Fruit fly (Drosophila melanogaster) whole organism, wandering third instar larva: ENCODE data around the gene wol.

Experiments used
- Abd-B ChIP-seq: fragments of >200 bp; optimal IDR thresholded peaks from 2 replicates; lab custom pipeline; 2017; ENCODE audit warnings: missing biosample characterization, missing genetic modification characterization
- CG32264 ChIP-seq: fragments of 200-800 bp; sonication (Bioruptor generic); optimal IDR thresholded peaks from 2 replicates; lab custom pipeline; 2016; ENCODE audit warnings: missing biosample characterization, missing genetic modification characterization
- CG9705 ChIP-seq: fragments of 200-800 bp; sonication (Bioruptor generic); optimal IDR thresholded peaks from 2 replicates; lab custom pipeline; 2018; ENCODE audit warnings: missing biosample characterization, mild to moderate bottlenecking, missing genetic modification characterization
- CrebA ChIP-seq: fragments of 200-800 bp; sonication (Bioruptor generic); optimal IDR thresholded peaks from 2 replicates; lab custom pipeline; 2016; ENCODE audit warnings: missing biosample characterization, mild to moderate bottlenecking, missing genetic modification characterization, borderline replicate concordance
- Dfd ChIP-seq: fragments of >200 bp; optimal IDR thresholded peaks from 2 replicates; lab custom pipeline; 2017; ENCODE audit warnings: missing biosample characterization, missing genetic modification characterization
- Dif ChIP-seq: fragments of 200-275, 200-300 bp; sonication (Bioruptor generic); optimal IDR thresholded peaks from 2 replicates; lab custom pipeline; 2018; ENCODE audit warnings: missing biosample characterization, missing genetic modification characterization; ENCODE audit not compliant: partially characterized antibody
- GATAd ChIP-seq: sonication (Bioruptor generic); optimal IDR thresholded peaks from 2 replicates; lab custom pipeline; 2016; ENCODE audit warnings: missing biosample characterization, missing genetic modification characterization
- HLH106 ChIP-seq: fragments of 200-800 bp; optimal IDR thresholded peaks from 3 replicates; lab custom pipeline; 2019; ENCODE audit warnings: missing biosample characterization, mild to moderate bottlenecking, missing genetic modification characterization, moderate library complexity
- Hnf4 ChIP-seq: fragments of 200-800 bp; sonication (Bioruptor generic); optimal IDR thresholded peaks from 2 replicates; lab custom pipeline; 2016; ENCODE audit warnings: missing biosample characterization, mild to moderate bottlenecking, missing genetic modification characterization
- Hr78 ChIP-seq: fragments of >200 bp; optimal IDR thresholded peaks from 2 replicates; lab custom pipeline; 2017; ENCODE audit warnings: missing biosample characterization, missing genetic modification characterization
- Hr83 ChIP-seq: fragments of 200-300 bp; sonication (Bioruptor generic); optimal IDR thresholded peaks from 2 replicates; lab custom pipeline; 2016; ENCODE audit warnings: missing biosample characterization, mild to moderate bottlenecking, missing genetic modification characterization, moderate library complexity; ENCODE audit not compliant: poor library complexity, severe bottlenecking
- Jra ChIP-seq: sonication (Bioruptor generic); optimal IDR thresholded peaks from 2 replicates; lab custom pipeline; 2016; ENCODE audit warnings: missing biosample characterization, missing genetic modification characterization
- Mio ChIP-seq: sonication (Bioruptor generic); optimal IDR thresholded peaks from 2 replicates; lab custom pipeline; 2016; ENCODE audit warnings: missing biosample characterization, missing genetic modification characterization
- Myc ChIP-seq: fragments of >200 bp; optimal IDR thresholded peaks from 2 replicates; lab custom pipeline; 2017
- N ChIP-seq: fragments of >200 bp; optimal IDR thresholded peaks from 2 replicates; lab custom pipeline; 2018; ENCODE audit warnings: missing biosample characterization, missing external identifiers, missing genetic modification characterization
- OdsH ChIP-seq: fragments of 200-800 bp; sonication (Bioruptor generic); optimal IDR thresholded peaks from 2 replicates; lab custom pipeline; 2016; ENCODE audit warnings: missing biosample characterization, mild to moderate bottlenecking, missing genetic modification characterization
- Rel ChIP-seq, 2 experiments: fragments of 200-800 bp; sonication (Bioruptor generic) in 1 of 2; optimal IDR thresholded peaks; 2 replicates in 1 of 2; 3 replicates in 1 of 2; lab custom pipeline; 2016 to 2019; ENCODE audit warnings: mild to moderate bottlenecking in 2 of 2, missing biosample characterization in 2 of 2, missing genetic modification characterization in 2 of 2, moderate library complexity in 1 of 2
- Sp1 ChIP-seq: fragments of 200-800 bp; sonication (Bioruptor generic); optimal IDR thresholded peaks from 3 replicates; lab custom pipeline; 2019; ENCODE audit warnings: missing biosample characterization, mild to moderate bottlenecking, missing genetic modification characterization, moderate library complexity
- Vsx2 ChIP-seq: fragments of 200-300, 225-300 bp; sonication (Bioruptor generic); optimal IDR thresholded peaks from 2 replicates; lab custom pipeline; 2018; ENCODE audit warnings: missing biosample characterization, missing genetic modification characterization; ENCODE audit not compliant: partially characterized antibody
- br ChIP-seq: fragments of 200-800 bp; sonication (Bioruptor generic); optimal IDR thresholded peaks from 2 replicates; lab custom pipeline; 2016; ENCODE audit warnings: missing biosample characterization, missing genetic modification characterization
- brk ChIP-seq: fragments of 200-800 bp; sonication (Bioruptor generic); optimal IDR thresholded peaks from 2 replicates; lab custom pipeline; 2016; ENCODE audit warnings: missing biosample characterization, mild to moderate bottlenecking, missing genetic modification characterization
- dl ChIP-seq, 2 experiments: fragments of 175-275, 200-275 bp in 1 of 2; fragments of 200-275 bp in 1 of 2; sonication (Bioruptor generic); optimal IDR thresholded peaks; lab custom pipeline; 2018; ENCODE audit warnings: mild to moderate bottlenecking in 2 of 2, missing biosample characterization in 2 of 2, missing genetic modification characterization in 2 of 2, moderate library complexity in 2 of 2; ENCODE audit not compliant: partially characterized antibody in 2 of 2, insufficient read depth in 1 of 2
- dmrt93B ChIP-seq: fragments of 200-800 bp; sonication (Bioruptor generic); optimal IDR thresholded peaks from 2 replicates; lab custom pipeline; 2018; ENCODE audit warnings: missing biosample characterization, mild to moderate bottlenecking, missing genetic modification characterization
- dsf ChIP-seq: sonication (Bioruptor generic); optimal IDR thresholded peaks from 2 replicates; lab custom pipeline; 2016; ENCODE audit warnings: missing biosample characterization, missing genetic modification characterization, borderline replicate concordance
- ey ChIP-seq: fragments of 200-800 bp; sonication (Bioruptor generic); optimal IDR thresholded peaks from 2 replicates; lab custom pipeline; 2016; ENCODE audit warnings: missing biosample characterization, missing genetic modification characterization
- foxo ChIP-seq, 2 experiments: fragments of 200-800 bp; sonication (Bioruptor generic); optimal IDR thresholded peaks; 2 replicates in 1 of 2; 3 replicates in 1 of 2; lab custom pipeline; 2016 to 2017; ENCODE audit warnings: missing biosample characterization in 2 of 2, missing genetic modification characterization in 2 of 2
- fru ChIP-seq: fragments of 200-800 bp; sonication (Bioruptor generic); optimal IDR thresholded peaks from 3 replicates; lab custom pipeline; 2016; ENCODE audit warnings: missing biosample characterization, mild to moderate bottlenecking, missing genetic modification characterization
- h ChIP-seq: fragments of 200-800 bp; sonication (Bioruptor generic); optimal IDR thresholded peaks from 3 replicates; lab custom pipeline; 2016; ENCODE audit warnings: missing biosample characterization, mild to moderate bottlenecking, missing genetic modification characterization
- lola ChIP-seq: fragments of >200 bp; optimal IDR thresholded peaks from 2 replicates; lab custom pipeline; 2017; ENCODE audit warnings: missing biosample characterization, missing genetic modification characterization
- pan ChIP-seq: fragments of >200 bp; optimal IDR thresholded peaks from 2 replicates; lab custom pipeline; 2017
- psq ChIP-seq: fragments of 200-800 bp; sonication (Bioruptor generic); optimal IDR thresholded peaks from 3 replicates; lab custom pipeline; 2017; ENCODE audit warnings: missing biosample characterization, mild to moderate bottlenecking, missing genetic modification characterization, moderate library complexity
- rgr ChIP-seq: fragments of 200-800 bp; sonication (Bioruptor generic); optimal IDR thresholded peaks from 3 replicates; lab custom pipeline; 2016; ENCODE audit warnings: missing biosample characterization, mild to moderate bottlenecking, missing genetic modification characterization
- sage ChIP-seq: fragments of 200-800 bp; sonication (Bioruptor generic); optimal IDR thresholded peaks from 2 replicates; lab custom pipeline; 2016; ENCODE audit warnings: missing biosample characterization, mild to moderate bottlenecking, missing genetic modification characterization
- sv ChIP-seq: fragments of 200-800 bp; sonication (Bioruptor generic); optimal IDR thresholded peaks from 3 replicates; lab custom pipeline; 2016; ENCODE audit warnings: missing biosample characterization, missing genetic modification characterization
- tai ChIP-seq: sonication (Bioruptor generic); optimal IDR thresholded peaks from 2 replicates; lab custom pipeline; 2016; ENCODE audit warnings: missing biosample characterization, missing genetic modification characterization
- usp ChIP-seq: fragments of >200 bp; optimal IDR thresholded peaks from 2 replicates; lab custom pipeline; 2017; ENCODE audit warnings: missing biosample characterization, missing genetic modification characterization
- woc ChIP-seq: sonication (Bioruptor generic); optimal IDR thresholded peaks from 2 replicates; lab custom pipeline; 2016; ENCODE audit warnings: missing biosample characterization, mild to moderate bottlenecking, missing genetic modification characterization

The wol gene

dm6 chr2L:8270916-8271315 is 31.9 kb downstream of the wol start:
- TF ChIP-seq lola (no peak), OdsH (GFP tag; lab: Kevin White, UChicago) (peak; percentile 0), ey (GFP tag; lab: Kevin White, UChicago) (peak; percentile 16), HLH106 (tag; lab: Kevin White, UChicago) (no peak), h (GFP tag; lab: Kevin White, UChicago) (peak; percentile 16), fru (GFP tag; lab: Kevin White, UChicago) (peak; percentile 11), foxo (GFP tag; optimal IDR thresholded peaks at IDR 0.05; lab: Kevin White, UChicago) (peak in 1 of 2 experiments; percentile 35), br (GFP tag; lab: Kevin White, UChicago) (peak; percentile 33), dsf (GFP tag; lab: Kevin White, UChicago) (no peak), Abd-B (no peak), GATAd (GFP tag; lab: Kevin White, UChicago) (no peak), rgr (peak; percentile 6), psq (GFP tag; lab: Kevin White, UChicago) (peak; percentile 1)

- TF ChIP-seq sage (GFP tag; lab: Kevin White, UChicago) (no peak), usp (GFP tag; lab: Kevin White, UChicago) (no peak), Dfd (no peak), Vsx2 (GFP tag; lab: Kevin White, UChicago) (no peak), Sp1 (GFP tag; lab: Kevin White, UChicago) (no peak), Hr83 (no peak), rgr (no peak), Abd-B (no peak), CG9705 (GFP tag; lab: Kevin White, UChicago) (no peak), br (GFP tag; lab: Kevin White, UChicago) (no peak), Hr78 (GFP tag; lab: Kevin White, UChicago) (no peak), sv (GFP tag; lab: Kevin White, UChicago) (no peak), Myc (lab: Kevin White, UChicago) (no peak), fru (GFP tag; lab: Kevin White, UChicago) (no peak)
Observed at dm6 chr2L:8268679-8269078, 34.1 kb downstream of the wol start.

DNA sequence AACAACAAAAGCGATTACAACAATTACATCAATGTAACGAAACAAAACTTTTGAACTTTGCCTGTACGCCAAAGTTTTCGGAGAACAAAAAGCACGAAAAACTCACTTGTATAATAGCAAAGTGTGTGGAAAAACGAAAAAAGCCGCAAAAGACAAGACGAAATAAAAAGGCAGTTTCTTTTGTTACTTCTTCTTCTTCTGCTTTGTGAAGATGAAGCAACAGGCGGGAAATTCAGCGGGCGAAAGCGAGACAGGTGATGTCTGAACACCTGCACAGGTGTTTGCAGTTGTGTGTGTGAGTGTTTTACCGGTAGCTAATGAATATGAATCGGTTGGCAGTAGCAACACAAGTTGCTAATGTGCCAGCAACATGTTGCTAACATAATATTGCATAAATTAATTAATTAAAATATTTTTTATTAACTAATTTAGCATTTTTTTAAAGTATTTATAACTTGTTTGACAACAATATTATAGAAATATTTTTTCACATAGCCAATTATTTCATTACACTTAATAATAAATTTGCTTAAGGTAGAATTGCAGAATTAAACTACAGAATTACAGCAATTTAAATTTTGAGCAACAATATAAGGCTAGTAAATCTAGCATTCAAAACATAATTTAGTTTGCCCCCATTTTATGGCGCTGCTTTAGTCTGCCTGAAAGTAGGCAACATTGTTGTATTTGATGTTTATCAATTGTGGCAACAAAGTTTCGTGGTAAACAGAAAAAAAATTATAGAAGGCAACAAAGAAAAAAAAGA is 35.9 kb downstream of the wol start:
- TF ChIP-seq br (GFP tag; lab: Kevin White, UChicago): no peak
- no peak for TF ChIP-seq Hnf4 (GFP tag; lab: Kevin White, UChicago)
- no peak for TF ChIP-seq ey (GFP tag; lab: Kevin White, UChicago)
- TF ChIP-seq dsf (GFP tag; lab: Kevin White, UChicago): no peak
- no peak for TF ChIP-seq Abd-B
- TF ChIP-seq foxo (GFP tag; optimal IDR thresholded peaks at IDR 0.05; lab: Kevin White, UChicago): no peak
- no peak for TF ChIP-seq dmrt93B (GFP tag; lab: Kevin White, UChicago)
- no peak for TF ChIP-seq Jra
- no peak for TF ChIP-seq dl (GFP tag; optimal IDR thresholded peaks at IDR 0.05; lab: Kevin White, UChicago; ENCODE audit: insufficient read depth in 1 of 2, partially characterized antibody in 2 of 2)
- no peak for TF ChIP-seq Vsx2 (GFP tag; lab: Kevin White, UChicago)
- TF ChIP-seq Dfd: no peak
- no peak for TF ChIP-seq usp (GFP tag; lab: Kevin White, UChicago)
- no peak for TF ChIP-seq CG9705 (GFP tag; lab: Kevin White, UChicago)
- TF ChIP-seq tai (GFP tag; lab: Kevin White, UChicago): no peak

DNA sequence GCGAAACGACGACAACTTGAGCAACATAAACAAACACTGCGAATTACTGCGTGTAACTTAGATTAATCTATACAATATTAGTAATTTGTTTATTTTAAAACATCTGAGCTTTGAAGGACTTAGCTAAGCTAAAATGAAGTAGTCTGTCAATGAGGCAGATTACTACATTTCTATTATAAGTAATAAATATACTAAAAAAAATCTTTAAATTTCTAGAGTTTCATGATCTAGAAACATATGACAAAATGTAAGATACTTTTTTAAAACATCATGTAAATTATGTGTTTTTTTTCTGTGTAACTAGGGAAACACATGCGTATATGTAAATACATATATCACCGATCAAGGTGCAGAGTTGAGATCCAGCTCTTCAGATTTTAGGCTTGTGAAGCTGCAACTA is 36.6 kb downstream of the wol start:
- TF ChIP-seq OdsH (GFP tag; lab: Kevin White, UChicago) (no peak), Dif (GFP tag; lab: Kevin White, UChicago) (no peak), HLH106 (tag; lab: Kevin White, UChicago) (no peak), Vsx2 (GFP tag; lab: Kevin White, UChicago) (no peak), h (GFP tag; lab: Kevin White, UChicago) (peak; percentile 33), Dfd (no peak), pan (lab: Kevin White, UChicago) (no peak), foxo (GFP tag; optimal IDR thresholded peaks at IDR 0.05; lab: Kevin White, UChicago) (peak in 1 of 2 experiments; percentile 41), brk (GFP tag; lab: Kevin White, UChicago) (no peak), CG32264 (GFP tag; lab: Kevin White, UChicago) (no peak), Jra (no peak), Rel (GFP tag; optimal IDR thresholded peaks at IDR 0.05; lab: Kevin White, UChicago) (no peak), Rel (tag; optimal IDR thresholded peaks at IDR 0.05; lab: Kevin White, UChicago) (no peak), Myc (lab: Kevin White, UChicago) (no peak), Hr78 (GFP tag; lab: Kevin White, UChicago) (no peak), Sp1 (GFP tag; lab: Kevin White, UChicago) (peak; percentile 42), woc (no peak), Mio (GFP tag; lab: Kevin White, UChicago) (no peak), br (GFP tag; lab: Kevin White, UChicago) (no peak), psq (GFP tag; lab: Kevin White, UChicago) (peak; percentile 7), rgr (no peak), dmrt93B (GFP tag; lab: Kevin White, UChicago) (no peak), CrebA (GFP tag; lab: Kevin White, UChicago) (no peak), lola (no peak), fru (GFP tag; lab: Kevin White, UChicago) (no peak), Hnf4 (GFP tag; lab: Kevin White, UChicago) (no peak), tai (GFP tag; lab: Kevin White, UChicago) (no peak), sv (GFP tag; lab: Kevin White, UChicago) (peak; percentile 8), N (no peak), GATAd (GFP tag; lab: Kevin White, UChicago) (no peak), usp (GFP tag; lab: Kevin White, UChicago) (no peak)
